Worm (Caenorhabditis elegans): ENCODE results near the gene lips-11.

Gene lips-11

DNA sequence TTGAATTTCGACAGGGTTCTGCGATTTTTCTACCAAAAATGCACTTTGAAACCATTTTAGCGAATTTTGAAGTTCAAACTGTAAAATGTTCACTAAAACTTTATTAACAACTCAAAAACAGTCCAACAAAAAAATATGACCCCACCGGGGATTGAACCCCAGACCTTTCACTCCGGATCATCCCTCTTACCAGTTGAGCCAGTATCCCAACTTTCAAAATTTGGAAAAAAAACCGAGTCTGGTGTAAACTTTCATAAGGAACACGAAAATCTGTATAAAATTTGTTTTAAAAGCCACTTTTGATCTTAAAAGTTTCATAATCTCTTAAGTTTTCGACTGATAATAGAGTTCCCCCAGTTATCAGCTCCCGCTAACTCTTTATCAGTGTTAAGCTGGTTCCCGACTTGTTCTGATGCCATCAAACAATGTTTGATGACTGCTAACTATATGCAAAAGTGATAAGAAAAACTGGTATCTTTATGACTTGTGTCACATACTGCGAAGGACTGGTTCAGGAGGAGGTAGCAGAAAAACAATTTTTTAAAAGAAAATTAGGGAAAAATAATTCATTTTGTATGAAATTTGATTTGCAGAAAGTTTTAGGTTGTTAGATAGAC, 7.2 kb downstream of the lips-11 start (continued):
- TF ChIP-seq mep-1 (tag; optimal IDR thresholded peaks at IDR 0.05), result peak; percentile 16
- TF ChIP-seq cey-2 (tag; optimal IDR thresholded peaks at IDR 0.05; ENCODE audit: borderline replicate concordance, insufficient read depth), result peak; percentile 71
- TF ChIP-seq dmd-8 (GFP tag; IDR thresholded peaks at IDR 0.05), result no peak
- peak; percentile 100 for TF ChIP-seq pqm-1 (tag; optimal IDR thresholded peaks at IDR 0.05)
- TF ChIP-seq tag-97 (GFP tag; IDR thresholded peaks at IDR 0.05), result no peak
- no peak for TF ChIP-seq nhr-6 (tag; optimal IDR thresholded peaks at IDR 0.05)
- peak; percentile 99 for TF ChIP-seq dmd-6 (GFP tag; IDR thresholded peaks at IDR 0.05)
- no peak for TF ChIP-seq egl-43 (GFP tag; IDR thresholded peaks at IDR 0.05)
- no peak for TF ChIP-seq snpc-1.2 (GFP tag; IDR thresholded peaks at IDR 0.05)
- no peak for TF ChIP-seq daf-12 (tag; optimal IDR thresholded peaks at IDR 0.05)
- TF ChIP-seq lin-38 (GFP tag; IDR thresholded peaks at IDR 0.05), result no peak
- no peak for TF ChIP-seq aha-1 (tag)
- TF ChIP-seq ama-1 (optimal IDR thresholded peaks at IDR 0.05), result no peak
- TF ChIP-seq jun-1 (tag; optimal IDR thresholded peaks at IDR 0.05), result peak; percentile 50
- no peak for TF ChIP-seq ctbp-1 (GFP tag; IDR thresholded peaks at IDR 0.05)
- TF ChIP-seq saeg-2 (GFP tag; IDR thresholded peaks at IDR 0.05), result 0 out of 2 replicates have a peak, but pooled peaks have one; percentile 30
- TF ChIP-seq ceh-44 (GFP tag; IDR thresholded peaks at IDR 0.05), result no peak
- peak; percentile 87 for TF ChIP-seq nhr-102 (tag; optimal IDR thresholded peaks at IDR 0.05)
- TF ChIP-seq lin-29 (GFP tag; IDR thresholded peaks at IDR 0.05), result no peak
- 0 out of 2 replicates have a peak, but pooled peaks have one; percentile 59 for TF ChIP-seq nhr-41 (GFP tag; IDR thresholded peaks at IDR 0.05)
- no peak for TF ChIP-seq Y5F2A.4 (GFP tag; optimal IDR thresholded peaks at IDR 0.05)
- peak in 1 of 2 experiments; percentile 55 for TF ChIP-seq daf-16 (GFP tag; optimal IDR thresholded peaks at IDR 0.05)
- TF ChIP-seq daf-16 (tag; optimal IDR thresholded peaks at IDR 0.05), result peak; percentile 96
- no peak for TF ChIP-seq rbr-2 (tag; optimal IDR thresholded peaks at IDR 0.05)
- TF ChIP-seq mdt-29 (GFP tag; IDR thresholded peaks at IDR 0.05), result no peak
- no peak for TF ChIP-seq aly-2 (tag; optimal IDR thresholded peaks at IDR 0.05)
- TF ChIP-seq nhr-25 (tag; optimal IDR thresholded peaks at IDR 0.05; ENCODE audit: borderline replicate concordance, insufficient read depth), result no peak
- TF ChIP-seq unc-62 (GFP tag; optimal IDR thresholded peaks at IDR 0.05 in 1 of 2), result peak in 1 of 2 experiments; percentile 23
- no peak for TF ChIP-seq unc-62 (tag; optimal IDR thresholded peaks at IDR 0.05)
- peak; percentile 93 for TF ChIP-seq hlh-11 (tag; optimal IDR thresholded peaks at IDR 0.05)
- TF ChIP-seq nhr-11 (tag; optimal IDR thresholded peaks at IDR 0.05), result no peak
- TF ChIP-seq attf-4 (tag; optimal IDR thresholded peaks at IDR 0.05), result no peak
- no peak for TF ChIP-seq ceh-82 (tag; optimal IDR thresholded peaks at IDR 0.05)
- no peak for TF ChIP-seq Y105C5A.15 (GFP tag; IDR thresholded peaks at IDR 0.05)

DNA sequence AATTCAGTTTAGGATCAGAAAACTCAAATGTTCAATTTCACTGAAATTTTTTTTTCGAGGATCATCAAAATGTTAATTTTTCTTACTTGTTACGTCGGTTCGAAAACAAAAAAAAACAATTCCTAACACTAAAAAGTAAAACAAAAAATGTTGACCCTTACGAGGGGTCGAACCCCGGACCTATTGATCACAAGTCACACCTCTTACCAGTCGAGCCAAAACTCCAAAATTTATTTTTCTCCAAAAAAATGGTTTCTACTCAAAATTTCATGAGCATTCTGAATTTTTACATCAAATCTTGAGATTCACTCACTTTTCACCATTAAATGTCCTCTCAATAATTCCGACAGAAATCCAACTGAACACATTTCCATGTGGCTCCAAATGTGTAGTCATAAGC, 8.6 kb downstream of the lips-11 start:
- TF ChIP-seq lin-15B (tag; optimal IDR thresholded peaks at IDR 0.05) (no peak), lin-38 (GFP tag; IDR thresholded peaks at IDR 0.05) (0 out of 2 replicates have a peak, but pooled peaks have one; percentile 18)

DNA sequence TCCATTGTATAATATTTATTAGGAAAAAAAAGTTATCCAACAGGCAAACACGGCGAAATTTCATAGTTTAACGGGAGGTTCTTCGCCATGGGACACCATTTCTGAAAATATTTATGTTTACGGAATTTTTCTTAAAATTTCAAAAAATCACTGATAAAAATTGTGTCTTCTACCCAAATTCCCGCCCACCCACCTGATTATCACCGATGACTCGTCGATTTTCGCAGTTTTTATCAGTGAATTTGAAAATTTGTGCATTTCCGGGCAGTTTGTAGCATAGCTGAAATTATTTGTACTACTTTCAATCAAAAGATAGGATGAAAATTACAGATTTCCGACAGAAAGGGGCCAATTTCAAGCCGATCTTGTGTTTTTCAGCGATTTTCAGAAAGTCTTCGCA, 9.4 kb downstream of the lips-11 start:
- TF ChIP-seq nhr-237 (tag; optimal IDR thresholded peaks at IDR 0.05) (no peak), lir-3 (tag; optimal IDR thresholded peaks at IDR 0.05) (no peak), hlh-11 (tag; optimal IDR thresholded peaks at IDR 0.05) (peak; percentile 64), zip-2 (tag; optimal IDR thresholded peaks at IDR 0.05) (no peak), tra-1 (GFP tag; IDR thresholded peaks at IDR 0.05) (no peak), nhr-28 (tag; optimal IDR thresholded peaks at IDR 0.05) (peak; percentile 74), nhr-77 (tag; optimal IDR thresholded peaks at IDR 0.05) (peak; percentile 10), D1046.2 (GFP tag; IDR thresholded peaks at IDR 0.05) (no peak), pqm-1 (tag; optimal IDR thresholded peaks at IDR 0.05) (peak; percentile 76), dve-1 (tag; optimal IDR thresholded peaks at IDR 0.05; ENCODE audit: insufficient read depth) (no peak), sdz-12 (GFP tag; optimal IDR thresholded peaks at IDR 0.05) (no peak), Y48G9A.11 (GFP tag; IDR thresholded peaks at IDR 0.05) (no peak), hif-1 (tag; optimal IDR thresholded peaks at IDR 0.05) (no peak), aly-2 (tag; optimal IDR thresholded peaks at IDR 0.05) (no peak), ceh-82 (tag; optimal IDR thresholded peaks at IDR 0.05) (no peak), Y75B8A.6 (GFP tag; IDR thresholded peaks at IDR 0.05) (no peak), ces-1 (GFP tag; optimal IDR thresholded peaks at IDR 0.05) (no peak), lim-7 (GFP tag; IDR thresholded peaks at IDR 0.05) (no peak), ceh-32 (tag; optimal IDR thresholded peaks at IDR 0.05; ENCODE audit: poor library complexity) (no peak), attf-4 (tag; optimal IDR thresholded peaks at IDR 0.05) (no peak), ceh-44 (GFP tag; IDR thresholded peaks at IDR 0.05) (no peak)
